Fruit fly (Drosophila melanogaster) whole organism, embryonic: ENCODE measurements around the gene CG46465.

Experiments
- CG11696 ChIP-seq: fragments of 200-800 bp; sonication (Bioruptor generic); IDR thresholded peaks from 2 replicates; pipeline ENCODE4 v1.3.6; 2022; ENCODE audit warnings: missing biosample characterization, missing genetic modification characterization
- CG12659 ChIP-seq: fragments of 200-800 bp; sonication (Bioruptor generic); optimal IDR thresholded peaks from 3 replicates; lab custom pipeline; 2017; ENCODE audit warnings: mild to moderate bottlenecking, missing biosample characterization, missing genetic modification reagents, missing genetic modification characterization
- CG1602 ChIP-seq: fragments of 200-800 bp; sonication (Bioruptor generic); optimal IDR thresholded peaks from 3 replicates; lab custom pipeline; 2016; ENCODE audit warnings: missing biosample characterization, missing genetic modification characterization
- CG16813 ChIP-seq: fragments of 200-800 bp; sonication (Bioruptor generic); IDR thresholded peaks from 3 replicates; pipeline ENCODE4 v1.3.6; 2022; ENCODE audit warnings: missing biosample characterization, missing genetic modification characterization; ENCODE audit not compliant: partially characterized antibody
- CG1832 ChIP-seq: fragments of 200-800 bp; sonication (Bioruptor generic); optimal IDR thresholded peaks from 2 replicates; lab custom pipeline; 2017; ENCODE audit warnings: missing biosample characterization, mild to moderate bottlenecking, missing genetic modification characterization, inconsistent platforms
- CG2889 ChIP-seq: fragments of 200-800 bp; sonication (Bioruptor generic); IDR thresholded peaks from 3 replicates; pipeline ENCODE4 v1.3.6; 2022; ENCODE audit warnings: missing biosample characterization, missing genetic modification characterization
- CG3065 ChIP-seq: fragments of 200-800 bp; sonication (Bioruptor generic); optimal IDR thresholded peaks from 2 replicates; lab custom pipeline; 2016; ENCODE audit warnings: missing biosample characterization, missing genetic modification characterization
- CG32767 ChIP-seq: fragments of 200-800 bp; sonication (Bioruptor generic); IDR thresholded peaks from 2 replicates; pipeline ENCODE4 v1.3.6; 2022; ENCODE audit warnings: missing biosample characterization, missing genetic modification characterization
- CG34422 ChIP-seq: fragments of 200-800 bp; sonication (Bioruptor generic); IDR thresholded peaks from 3 replicates; pipeline ENCODE4 v1.3.6; 2022; ENCODE audit warnings: missing biosample characterization, missing genetic modification characterization
- CG5953 ChIP-seq: fragments of 200-800 bp; sonication (Bioruptor generic); IDR thresholded peaks from 2 replicates; pipeline ENCODE4 v1.3.6; 2022; ENCODE audit warnings: missing biosample characterization, missing genetic modification characterization
- CG8388 ChIP-seq: fragments of 200-800 bp; sonication (Bioruptor generic); optimal IDR thresholded peaks from 2 replicates; lab custom pipeline; 2019; ENCODE audit warnings: missing biosample characterization, mild to moderate bottlenecking, missing genetic modification characterization, moderate library complexity
- CG9609 ChIP-seq: fragments of 200-800 bp; sonication (Bioruptor generic); optimal IDR thresholded peaks from 3 replicates; lab custom pipeline; 2016; ENCODE audit warnings: missing biosample characterization, missing genetic modification characterization
- CkIIα-i1 ChIP-seq: fragments of 200-800 bp; sonication (Bioruptor generic); IDR thresholded peaks from 2 replicates; pipeline ENCODE4 v1.3.6; 2022; ENCODE audit warnings: missing biosample characterization, missing genetic modification characterization
- D19B ChIP-seq: fragments of 200-800 bp; sonication (Bioruptor generic); optimal IDR thresholded peaks from 2 replicates; lab custom pipeline; 2017; ENCODE audit warnings: missing biosample characterization, mild to moderate bottlenecking, missing genetic modification characterization
- Dek ChIP-seq: fragments of 200-800 bp; sonication (Bioruptor generic); optimal IDR thresholded peaks from 3 replicates; lab custom pipeline; 2019; ENCODE audit warnings: missing biosample characterization, mild to moderate bottlenecking, missing genetic modification characterization, moderate library complexity
- Dip2 ChIP-seq: fragments of 200-800 bp; sonication (Bioruptor generic); IDR thresholded peaks from 2 replicates; pipeline ENCODE4 v1.3.6; 2022; ENCODE audit warnings: missing biosample characterization, missing genetic modification characterization
- Fer2 ChIP-seq: fragments of 200-800 bp; sonication (Bioruptor generic); optimal IDR thresholded peaks from 2 replicates; lab custom pipeline; 2018; ENCODE audit warnings: missing biosample characterization, mild to moderate bottlenecking, missing genetic modification characterization, moderate library complexity
- Fer3 ChIP-seq: fragments of 200-800 bp; sonication (Bioruptor generic); optimal IDR thresholded peaks from 2 replicates; lab custom pipeline; 2018; ENCODE audit warnings: missing biosample characterization, mild to moderate bottlenecking, missing genetic modification characterization, moderate library complexity
- HLH3B ChIP-seq: fragments of 200-800 bp; sonication (Bioruptor generic); IDR thresholded peaks from 2 replicates; pipeline ENCODE4 v1.3.6; 2022; ENCODE audit warnings: missing biosample characterization, missing genetic modification characterization
- HLHmδ ChIP-seq: fragments of 200-800 bp; sonication (Bioruptor generic); optimal IDR thresholded peaks from 2 replicates; lab custom pipeline; 2018; ENCODE audit warnings: missing biosample characterization, mild to moderate bottlenecking, missing genetic modification characterization, moderate library complexity
- Kr ChIP-seq: fragments of 200-800 bp; sonication (Bioruptor generic); optimal IDR thresholded peaks from 2 replicates; lab custom pipeline; 2017; ENCODE audit warnings: missing biosample characterization, mild to moderate bottlenecking, missing genetic modification characterization
- MTF-1 ChIP-seq: fragments of 200-800 bp; sonication (Bioruptor generic); optimal IDR thresholded peaks from 2 replicates; lab custom pipeline; 2018; ENCODE audit warnings: missing biosample characterization, mild to moderate bottlenecking, missing genetic modification characterization, borderline replicate concordance
- Side ChIP-seq: fragments of 200-800 bp; sonication (Bioruptor generic); optimal IDR thresholded peaks from 2 replicates; lab custom pipeline; 2016; ENCODE audit warnings: missing biosample characterization, missing genetic modification characterization
- Usf ChIP-seq: fragments of 200-800 bp; sonication (Bioruptor generic); optimal IDR thresholded peaks from 2 replicates; lab custom pipeline; 2017; ENCODE audit warnings: missing genotype, missing biosample characterization, missing genetic modification characterization
- ac ChIP-seq: fragments of 200-800 bp; sonication (Bioruptor generic); optimal IDR thresholded peaks from 3 replicates; lab custom pipeline; 2017; ENCODE audit warnings: missing biosample characterization, mild to moderate bottlenecking, missing genetic modification characterization
- amos ChIP-seq: fragments of 200-800 bp; sonication (Bioruptor generic); IDR thresholded peaks from 2 replicates; pipeline ENCODE4 v1.3.6; 2022; ENCODE audit warnings: missing biosample characterization, missing genetic modification characterization; ENCODE audit not compliant: partially characterized antibody
- caup ChIP-seq: fragments of 200-800 bp; sonication (Bioruptor generic); optimal IDR thresholded peaks from 3 replicates; lab custom pipeline; 2017; ENCODE audit warnings: missing biosample characterization, mild to moderate bottlenecking, missing genetic modification characterization, moderate library complexity; ENCODE audit not compliant: severe bottlenecking
- cwo ChIP-seq: fragments of 200-800 bp; sonication (Bioruptor generic); optimal IDR thresholded peaks from 3 replicates; lab custom pipeline; 2017; ENCODE audit warnings: missing biosample characterization, missing genetic modification characterization, mild to moderate bottlenecking, moderate library complexity, missing genetic modification reagents
- dati ChIP-seq: fragments of 200-800 bp; sonication (Bioruptor generic); IDR thresholded peaks from 2 replicates; pipeline ENCODE4 v1.3.6; 2022; ENCODE audit warnings: missing biosample characterization, missing genetic modification characterization
- dpn ChIP-seq, 2 experiments: fragments of 200-800 bp; sonication (Bioruptor generic); optimal IDR thresholded peaks; 3 replicates each; lab custom pipeline; 2016; ENCODE audit warnings: missing biosample characterization in 2 of 2, missing genetic modification characterization in 2 of 2
- ems ChIP-seq: fragments of 200-800 bp; sonication (Bioruptor generic); optimal IDR thresholded peaks from 3 replicates; lab custom pipeline; 2016; ENCODE audit warnings: missing biosample characterization, missing genetic modification characterization
- fd64A ChIP-seq: fragments of 200-800 bp; sonication (Bioruptor generic); optimal IDR thresholded peaks from 3 replicates; lab custom pipeline; 2018; ENCODE audit warnings: missing biosample characterization, mild to moderate bottlenecking, missing genetic modification characterization
- h ChIP-seq: fragments of >200 bp; optimal IDR thresholded peaks from 2 replicates; lab custom pipeline; 2017
- hth ChIP-seq: fragments of >200 bp; optimal IDR thresholded peaks from 2 replicates; lab custom pipeline; 2017; ENCODE audit warnings: inconsistent platforms
- kah ChIP-seq: fragments of 200-800 bp; sonication (Bioruptor generic); optimal IDR thresholded peaks from 2 replicates; lab custom pipeline; 2018; ENCODE audit warnings: missing biosample characterization, mild to moderate bottlenecking, missing genetic modification characterization
- lab ChIP-seq: fragments of 200-800 bp; sonication (Bioruptor generic); optimal IDR thresholded peaks from 3 replicates; lab custom pipeline; 2017; ENCODE audit warnings: missing biosample characterization, missing genetic modification characterization, mild to moderate bottlenecking, moderate library complexity, missing genetic modification reagents
- lbe ChIP-seq: fragments of 200-800 bp; sonication (Bioruptor generic); optimal IDR thresholded peaks from 2 replicates; lab custom pipeline; 2016; ENCODE audit warnings: missing biosample characterization, mild to moderate bottlenecking, missing genetic modification characterization
- lmd ChIP-seq: fragments of 200-800 bp; sonication (Bioruptor generic); IDR thresholded peaks from 2 replicates; pipeline ENCODE4 v1.3.6; 2022; ENCODE audit warnings: missing biosample characterization, missing genetic modification characterization
- pho ChIP-seq: fragments of 200-800 bp; sonication (Bioruptor generic); optimal IDR thresholded peaks from 2 replicates; lab custom pipeline; 2016; ENCODE audit warnings: missing biosample characterization, missing genetic modification characterization
- sc ChIP-seq, 3 experiments: fragments of >200 bp in 2 of 3; fragments of 200-800 bp in 1 of 3; sonication (Bioruptor generic) in 1 of 3; optimal IDR thresholded peaks; 2 replicates in 2 of 3; 3 replicates in 1 of 3; lab custom pipeline; 2017; ENCODE audit warnings: mild to moderate bottlenecking in 1 of 3, missing biosample characterization in 1 of 3, missing genetic modification characterization in 1 of 3, missing genetic modification reagents in 1 of 3
- sisA ChIP-seq: fragments of 200-800 bp; sonication (Bioruptor generic); IDR thresholded peaks from 2 replicates; pipeline ENCODE4 v1.3.6; 2022; ENCODE audit warnings: missing biosample characterization, missing genetic modification characterization
- sna ChIP-seq: fragments of 200-800 bp; sonication (Bioruptor generic); IDR thresholded peaks from 2 replicates; pipeline ENCODE4 v1.3.6; 2022; ENCODE audit warnings: missing biosample characterization, missing genetic modification characterization; ENCODE audit not compliant: partially characterized antibody
- so ChIP-seq: fragments of 200-800 bp; sonication (Bioruptor generic); IDR thresholded peaks from 3 replicates; pipeline ENCODE4 v1.3.6; 2022; ENCODE audit warnings: missing biosample characterization, missing genetic modification characterization
- tin ChIP-seq: fragments of 200-800 bp; sonication (Bioruptor generic); optimal IDR thresholded peaks from 3 replicates; lab custom pipeline; 2016; ENCODE audit warnings: missing biosample characterization, missing genetic modification characterization
- tup ChIP-seq: fragments of 200-800 bp; sonication (Bioruptor generic); optimal IDR thresholded peaks from 2 replicates; lab custom pipeline; 2016; ENCODE audit warnings: missing biosample characterization, mild to moderate bottlenecking, missing genetic modification characterization, moderate library complexity
- vfl ChIP-seq: fragments of 200-800 bp; sonication (Bioruptor generic); optimal IDR thresholded peaks from 2 replicates; lab custom pipeline; 2016; ENCODE audit warnings: missing biosample characterization, missing genetic modification characterization
- wek ChIP-seq: fragments of 200-800 bp; sonication (Bioruptor generic); optimal IDR thresholded peaks from 3 replicates; lab custom pipeline; 2018; ENCODE audit warnings: missing biosample characterization, mild to moderate bottlenecking, missing genetic modification characterization, moderate library complexity
- wor ChIP-seq: fragments of 200-800 bp; sonication (Bioruptor generic); IDR thresholded peaks from 2 replicates; pipeline ENCODE4 v1.3.6; 2022; ENCODE audit warnings: missing biosample characterization, missing genetic modification characterization
- z ChIP-seq: fragments of 200-800 bp; sonication (Bioruptor generic); IDR thresholded peaks from 3 replicates; pipeline ENCODE4 v1.3.6; 2022; ENCODE audit warnings: missing biosample characterization, missing genetic modification characterization
- zfh2 ChIP-seq: fragments of 200-800 bp; sonication (Bioruptor generic); optimal IDR thresholded peaks from 2 replicates; lab custom pipeline; 2016; ENCODE audit warnings: missing biosample characterization, missing genetic modification characterization

CG46465 gene

DNA sequence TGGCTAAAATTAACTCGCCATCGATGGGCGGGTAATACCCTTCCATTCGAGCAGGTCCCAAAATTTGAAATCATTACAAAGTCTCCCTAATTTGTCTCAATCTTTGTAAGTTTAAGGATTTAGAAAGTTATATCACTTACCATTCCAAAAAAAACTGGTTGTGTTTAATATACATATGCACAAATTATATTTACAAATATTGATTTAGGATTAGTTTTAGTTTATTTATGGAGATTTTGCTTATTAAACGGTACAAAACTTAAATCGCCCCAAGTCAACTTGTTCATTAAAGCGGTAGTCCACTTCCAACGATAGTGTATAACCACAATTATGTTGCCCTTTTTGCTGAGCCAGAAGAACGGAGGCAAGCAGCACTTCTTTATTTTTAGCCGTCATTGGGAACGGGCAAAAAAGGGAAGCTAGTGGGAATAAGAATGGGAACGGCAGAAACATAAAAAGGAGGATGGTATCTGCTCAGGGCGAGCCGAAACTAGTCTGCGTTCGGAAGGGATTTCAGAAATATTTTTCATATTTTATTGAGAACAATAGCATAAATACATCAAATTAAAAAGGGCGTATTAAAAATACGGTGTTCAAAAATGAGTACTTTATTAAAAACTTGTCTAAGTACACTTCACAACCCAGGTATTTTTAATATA is 44.1 kb upstream of the CG46465 start (continued):
- TF ChIP-seq CG8388 (GFP tag; lab: Kevin White, UChicago) (peak; percentile 75), Dek (tag; lab: Kevin White, UChicago) (peak; percentile 63), vfl (no peak), sna (no peak), CG2889 (GFP tag; lab: Robert Waterston, UW) (no peak), Usf (peak; percentile 36), CG1832 (no peak), CG12659 (GFP tag; lab: Kevin White, UChicago) (peak; percentile 44), fd64A (GFP tag; lab: Kevin White, UChicago) (peak; percentile 2), Side (no peak), cwo (GFP tag; lab: Kevin White, UChicago) (peak; percentile 25), caup (GFP tag; lab: Kevin White, UChicago) (no peak), amos (GFP tag; lab: Robert Waterston, UW) (no peak), D19B (no peak), z (GFP tag; lab: Robert Waterston, UW) (no peak), ac (GFP tag; lab: Kevin White, UChicago) (no peak), CG5953 (GFP tag; lab: Robert Waterston, UW) (no peak), MTF-1 (GFP tag; lab: Kevin White, UChicago) (no peak), CG16813 (no peak), CG1602 (peak; percentile 57), sisA (GFP tag; lab: Robert Waterston, UW) (peak; percentile 57), CkIIα-i1 (GFP tag; lab: Robert Waterston, UW) (no peak), CG9609 (peak; percentile 15), tup (GFP tag; lab: Kevin White, UChicago) (no peak), Dip2 (GFP tag; lab: Robert Waterston, UW) (no peak), kah (GFP tag; lab: Kevin White, UChicago) (peak; percentile 18), pho (peak; percentile 9), CG32767 (no peak), hth (lab: Kevin White, UChicago) (no peak), lmd (peak; percentile 66), h (lab: Kevin White, UChicago) (no peak), ems (GFP tag; lab: Kevin White, UChicago) (peak; percentile 34), Fer2 (tag; lab: Kevin White, UChicago) (peak; percentile 32), CG3065 (GFP tag; lab: Kevin White, UChicago) (no peak), dati (GFP tag; lab: Robert Waterston, UW) (no peak), HLHmδ (GFP tag; lab: Kevin White, UChicago) (no peak), Kr (GFP tag; lab: Kevin White, UChicago) (no peak), Fer3 (tag; lab: Kevin White, UChicago) (peak; percentile 27), lbe (GFP tag; lab: Kevin White, UChicago) (no peak), sc (optimal IDR thresholded peaks at IDR 0.05; lab: Kevin White, UChicago) (no peak), sc (GFP tag; optimal IDR thresholded peaks at IDR 0.05; lab: Kevin White, UChicago) (peak; percentile 81), zfh2 (no peak), CG11696 (GFP tag; lab: Robert Waterston, UW) (0 out of 2 replicates have a peak, but pooled peaks have one; percentile 22), so (no peak), lab (peak; percentile 56), tin (GFP tag; lab: Kevin White, UChicago) (peak; percentile 25), HLH3B (GFP tag; lab: Robert Waterston, UW) (peak; percentile 49; the same call in 1 of the 2 replicates), wor (GFP tag; lab: Robert Waterston, UW) (peak; percentile 62; the same call in 1 of the 2 replicates), wek (no peak), dpn (GFP tag; optimal IDR thresholded peaks at IDR 0.05; lab: Kevin White, UChicago) (peak; percentile 24 to 77), CG34422 (GFP tag; lab: Robert Waterston, UW) (peak; percentile 10; the same call in 1 of the 3 replicates)
